Fruit fly (Drosophila melanogaster): ENCODE measurements around the gene CG5435.
A peak's percentile ranks its signal among the peaks of the same experiment; 100 is the strongest.

Gene CG5435

DNA sequence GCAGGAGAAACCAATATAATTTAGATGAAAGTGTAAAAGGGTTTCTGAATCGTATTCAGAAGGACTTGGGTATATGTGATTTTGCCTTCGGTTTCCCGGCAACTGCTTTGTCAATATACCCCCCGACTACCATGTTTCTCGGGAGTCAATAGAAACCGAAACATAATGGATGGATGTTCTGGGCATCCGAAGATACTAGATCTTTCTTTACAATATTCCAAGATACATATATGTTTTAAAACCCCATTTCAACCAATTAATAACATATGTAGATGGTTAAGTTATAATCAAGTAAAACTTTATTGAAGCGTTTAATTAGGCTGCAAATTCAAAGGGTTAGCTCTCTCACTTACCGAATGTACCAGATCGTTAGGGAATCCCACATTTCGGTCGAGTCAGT, at the start of gene CG5435:
Gene CG5435 (minus strand): TSS at position 101 of the 400 bp plus-strand sequence.
- no peak for TF ChIP-seq CG8632 (GFP tag; optimal IDR thresholded peaks at IDR 0.05)
- TF ChIP-seq Gug (GFP tag; IDR thresholded peaks at IDR 0.05): no peak
- TF ChIP-seq fd85E (GFP tag; optimal IDR thresholded peaks at IDR 0.05): no peak
- no peak for TF ChIP-seq vri (GFP tag; optimal IDR thresholded peaks at IDR 0.05)
- TF ChIP-seq CG6808 (GFP tag; optimal IDR thresholded peaks at IDR 0.05): no peak
- TF ChIP-seq Sox102F (GFP tag; optimal IDR thresholded peaks at IDR 0.05): no peak
- no peak for TF ChIP-seq cyc (GFP tag; optimal IDR thresholded peaks at IDR 0.05)
- TF ChIP-seq Hr39 (GFP tag; optimal IDR thresholded peaks at IDR 0.05): no peak
- TF ChIP-seq lz (GFP tag; optimal IDR thresholded peaks at IDR 0.05): no peak
- TF ChIP-seq Eip78C (GFP tag): no peak
- TF ChIP-seq eg (GFP tag; IDR thresholded peaks at IDR 0.05): no peak
- no peak for TF ChIP-seq fkh (GFP tag; optimal IDR thresholded peaks at IDR 0.05)
- TF ChIP-seq CG9139 (GFP tag; optimal IDR thresholded peaks at IDR 0.05): no peak
- no peak for TF ChIP-seq CG11902 (GFP tag; optimal IDR thresholded peaks at IDR 0.05)
- TF ChIP-seq CG16779 (tag; optimal IDR thresholded peaks at IDR 0.05): no peak
- TF ChIP-seq CG34406 (GFP tag; optimal IDR thresholded peaks at IDR 0.05): no peak
- TF ChIP-seq esn (GFP tag; optimal IDR thresholded peaks at IDR 0.05): no peak
- no peak for TF ChIP-seq CG1621 (tag; optimal IDR thresholded peaks at IDR 0.05)
- TF ChIP-seq CG6163 (GFP tag; IDR thresholded peaks at IDR 0.05): no peak

DNA sequence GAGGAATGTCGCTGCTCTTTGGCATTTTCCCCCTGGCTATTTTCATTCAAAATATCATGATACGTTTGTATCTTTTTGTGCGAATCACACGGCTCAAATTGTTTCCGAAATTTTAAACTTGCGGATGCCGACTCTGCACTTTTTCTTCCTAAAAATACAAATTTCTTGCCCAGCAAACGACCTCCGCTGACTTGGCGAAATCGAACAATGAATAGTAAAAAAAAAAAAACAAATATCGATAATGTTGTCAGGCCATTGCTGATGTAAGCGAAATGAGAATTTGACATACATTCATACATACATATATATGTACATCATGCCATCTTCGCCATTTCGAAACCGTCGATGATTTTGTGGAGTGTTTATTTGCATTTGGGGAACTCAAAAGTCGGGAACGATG, 49.3 kb upstream of the CG5435 start:
- TF ChIP-seq CG6163 (GFP tag; IDR thresholded peaks at IDR 0.05) (0 out of 3 replicates have a peak, but pooled peaks have one; percentile 14), CG6808 (GFP tag; optimal IDR thresholded peaks at IDR 0.05) (no peak)

DNA sequence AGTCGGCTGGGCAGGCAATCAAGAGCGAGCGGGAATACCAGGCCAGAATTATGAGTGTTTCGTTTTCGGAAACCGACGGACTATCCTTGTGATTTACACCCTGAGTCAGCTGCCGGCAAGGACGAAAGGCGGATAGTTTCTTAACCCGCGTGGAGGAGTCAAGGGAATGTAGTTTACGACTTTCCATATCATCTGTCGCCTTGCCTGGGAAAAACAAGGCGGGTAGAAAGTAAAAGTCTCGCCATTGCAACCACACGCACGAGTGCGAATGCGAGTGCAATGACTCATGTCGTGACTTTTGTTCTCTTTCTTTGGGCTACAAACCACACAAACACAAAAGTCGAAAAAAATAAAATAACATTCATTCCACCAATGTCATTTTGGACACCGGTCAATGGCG, 47.8 kb upstream of the CG5435 start:
- TF ChIP-seq Eip93F (GFP tag; optimal IDR thresholded peaks at IDR 0.05): peak; percentile 36
- no peak for TF ChIP-seq fkh (GFP tag; optimal IDR thresholded peaks at IDR 0.05)
- no peak for TF ChIP-seq salr (GFP tag; optimal IDR thresholded peaks at IDR 0.05)
- no peak for TF ChIP-seq CG10631 (GFP tag; optimal IDR thresholded peaks at IDR 0.05)
- TF ChIP-seq OdsH (GFP tag; optimal IDR thresholded peaks at IDR 0.05): no peak
- no peak for TF ChIP-seq CG11762 (GFP tag; optimal IDR thresholded peaks at IDR 0.05; ENCODE audit: insufficient read depth)
- TF ChIP-seq Sox102F (GFP tag; optimal IDR thresholded peaks at IDR 0.05): no peak
- no peak for TF ChIP-seq CG8319 (GFP tag; optimal IDR thresholded peaks at IDR 0.05)
- TF ChIP-seq Eip78C (GFP tag): peak; percentile 18
- no peak for TF ChIP-seq CG15336 (GFP tag; IDR thresholded peaks at IDR 0.05)
- no peak for TF ChIP-seq Smox (GFP tag; optimal IDR thresholded peaks at IDR 0.05)
- no peak for TF ChIP-seq fd85E (GFP tag; optimal IDR thresholded peaks at IDR 0.05)
- no peak for TF ChIP-seq CG1621 (tag; optimal IDR thresholded peaks at IDR 0.05)
- TF ChIP-seq Blimp-1 (GFP tag; optimal IDR thresholded peaks at IDR 0.05): peak; percentile 51

DNA sequence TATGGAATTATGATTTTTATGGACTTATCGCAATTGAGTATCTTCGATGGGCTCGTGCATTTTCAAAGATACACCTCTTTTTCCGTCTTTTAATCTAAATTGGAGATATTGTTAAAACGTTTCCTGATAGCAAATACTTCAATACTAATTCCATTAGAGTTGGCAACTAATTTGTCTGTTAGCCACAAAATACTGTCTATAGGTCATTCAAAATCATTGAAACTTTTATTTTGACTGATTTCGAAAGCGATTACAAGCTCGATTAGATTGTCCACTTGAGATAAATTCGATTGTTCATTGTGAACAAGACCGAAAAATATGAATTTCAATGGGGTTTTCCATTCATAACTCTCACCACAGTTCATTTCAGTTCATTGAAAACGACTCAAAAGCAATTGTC, 45.4 kb upstream of the CG5435 start:
- no peak for TF ChIP-seq Sox102F (GFP tag; optimal IDR thresholded peaks at IDR 0.05)
- TF ChIP-seq vri (GFP tag; optimal IDR thresholded peaks at IDR 0.05): peak; percentile 28
- TF ChIP-seq Sox15 (GFP tag; optimal IDR thresholded peaks at IDR 0.05): no peak

DNA sequence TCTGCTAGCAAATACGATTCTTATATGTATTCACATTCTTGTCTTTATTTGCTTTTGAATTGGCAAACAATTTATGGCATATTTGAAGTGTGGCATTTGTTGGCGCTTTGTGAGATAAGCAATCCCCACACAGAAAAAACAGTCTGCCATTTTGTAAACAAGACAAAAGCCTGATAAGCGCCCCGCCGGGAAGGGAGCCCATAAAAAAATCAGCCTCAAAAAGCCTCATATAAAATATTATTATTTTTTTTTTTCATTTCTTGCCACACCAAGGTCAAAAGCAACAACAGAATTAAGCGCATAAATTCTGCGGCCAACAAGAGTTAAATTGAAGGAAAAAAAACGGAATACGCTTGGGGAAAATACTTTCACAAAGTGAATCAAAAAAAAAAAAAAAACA, 44.6 kb upstream of the CG5435 start:
- no peak for TF ChIP-seq CG3919 (GFP tag; optimal IDR thresholded peaks at IDR 0.05)
- TF ChIP-seq Gug (GFP tag; IDR thresholded peaks at IDR 0.05): no peak
- no peak for TF ChIP-seq CG9139 (GFP tag; optimal IDR thresholded peaks at IDR 0.05)
- TF ChIP-seq achi (GFP tag; optimal IDR thresholded peaks at IDR 0.05): no peak
- TF ChIP-seq Sox14 (GFP tag; optimal IDR thresholded peaks at IDR 0.05): peak; percentile 46
- peak; percentile 42 for TF ChIP-seq esn (GFP tag; optimal IDR thresholded peaks at IDR 0.05)
- peak; percentile 41 for TF ChIP-seq topi (GFP tag; optimal IDR thresholded peaks at IDR 0.05)
- no peak for TF ChIP-seq CG10631 (GFP tag; optimal IDR thresholded peaks at IDR 0.05)
- peak; percentile 30 for TF ChIP-seq CG6808 (GFP tag; optimal IDR thresholded peaks at IDR 0.05)
- TF ChIP-seq cyc (GFP tag; optimal IDR thresholded peaks at IDR 0.05): no peak
- TF ChIP-seq Hr4 (GFP tag; optimal IDR thresholded peaks at IDR 0.05): no peak
- no peak for TF ChIP-seq CG11294 (GFP tag; IDR thresholded peaks at IDR 0.05)
- no peak for TF ChIP-seq CG6854 (GFP tag; optimal IDR thresholded peaks at IDR 0.05)
- peak; percentile 25 for TF ChIP-seq CG6276 (GFP tag; optimal IDR thresholded peaks at IDR 0.05)
- no peak for TF ChIP-seq CG16779 (tag; optimal IDR thresholded peaks at IDR 0.05)
- TF ChIP-seq Sox15 (GFP tag; optimal IDR thresholded peaks at IDR 0.05): no peak
- TF ChIP-seq salr (GFP tag; optimal IDR thresholded peaks at IDR 0.05): peak in 1 of 2 experiments; percentile 0
- peak; percentile 20 for TF ChIP-seq Eip75B (GFP tag; optimal IDR thresholded peaks at IDR 0.05)
- TF ChIP-seq spab (GFP tag; optimal IDR thresholded peaks at IDR 0.05): no peak
- no peak for TF ChIP-seq CG1621 (tag; optimal IDR thresholded peaks at IDR 0.05)
- peak; percentile 63 for TF ChIP-seq Eip78C (GFP tag)
- TF ChIP-seq fd59A (GFP tag; optimal IDR thresholded peaks at IDR 0.05): no peak
- TF ChIP-seq CG6163 (GFP tag; IDR thresholded peaks at IDR 0.05): peak; percentile 61
- peak; percentile 84 for TF ChIP-seq svp (GFP tag)
- TF ChIP-seq CG15336 (GFP tag; IDR thresholded peaks at IDR 0.05): no peak
- no peak for TF ChIP-seq dsx (GFP tag; optimal IDR thresholded peaks at IDR 0.05; ENCODE audit: poor library complexity, severe bottlenecking)
- no peak for TF ChIP-seq CG8319 (GFP tag; optimal IDR thresholded peaks at IDR 0.05)
- TF ChIP-seq eg (GFP tag; IDR thresholded peaks at IDR 0.05): peak; percentile 39; the same call in 1 of the 3 replicates
